Worm (Caenorhabditis elegans) whole organism, L4/young adult: Measurements from ENCODE around the gene math-16.

Experiments
- W03F9.2 ChIP-seq: fragments of 150-350 bp; optimal IDR thresholded peaks from 2 replicates; lab custom pipeline; 2014; ENCODE audit warnings: missing biosample characterization, missing genetic modification characterization
- him-1 ChIP-seq: sonication (generic microtip); optimal IDR thresholded peaks from 2 replicates; lab custom pipeline; 2016; ENCODE audit warnings: missing genotype, missing genetic modification reagents, missing genetic modification characterization, missing compliant biosample characterization

ce11 chrII:1905104-1905503 lies 26.5 kb upstream of the math-16 start, which contains the start of gene math-22:
- TF ChIP-seq him-1, result no peak
- TF ChIP-seq W03F9.2 (tag; lab: Kevin White, UChicago), result no peak
